Fruit fly (Drosophila melanogaster): Measurements from ENCODE around the gene dmGlut.

Gene dmGlut

DNA sequence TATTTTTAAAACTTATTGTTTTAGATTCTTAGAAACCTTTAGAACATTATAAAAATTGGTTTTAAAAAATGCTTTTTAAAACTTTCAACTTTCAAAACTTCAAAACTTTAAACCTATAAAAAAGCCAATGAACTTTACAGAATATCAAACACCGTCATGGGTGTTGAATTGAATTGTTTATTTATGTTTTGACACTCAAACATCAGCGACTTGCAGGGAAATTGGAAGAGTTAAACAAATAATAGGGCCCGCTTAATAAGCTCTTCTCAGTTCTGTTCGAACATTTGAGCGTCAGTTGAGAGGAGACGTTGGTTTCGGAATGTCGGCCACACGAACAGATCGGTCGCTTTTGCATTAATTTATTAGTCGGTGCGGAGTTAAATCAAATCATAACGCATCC is 21.9 kb downstream of the dmGlut start, which contains the start of gene PLCXD:
PLCXD (plus strand) TSS at position 286 of the 400 bp plus-strand sequence.
- TF ChIP-seq toe (GFP tag; optimal IDR thresholded peaks at IDR 0.05) (no peak), Crg-1 (GFP tag; optimal IDR thresholded peaks at IDR 0.05) (no peak), pad (GFP tag; optimal IDR thresholded peaks at IDR 0.05) (no peak), CG7101 (tag; optimal IDR thresholded peaks at IDR 0.05) (no peak), CG11617 (GFP tag; optimal IDR thresholded peaks at IDR 0.05) (no peak), CG14711 (tag; optimal IDR thresholded peaks at IDR 0.05) (no peak), tj (GFP tag; optimal IDR thresholded peaks at IDR 0.05) (no peak), CG5204 (GFP tag; optimal IDR thresholded peaks at IDR 0.05) (no peak), cic (GFP tag; optimal IDR thresholded peaks at IDR 0.05) (no peak), Mnt (GFP tag; optimal IDR thresholded peaks at IDR 0.05) (no peak), cnc (optimal IDR thresholded peaks at IDR 0.05) (no peak), CG1620 (GFP tag; optimal IDR thresholded peaks at IDR 0.05) (no peak), kay (GFP tag; ENCODE audit: borderline replicate concordance) (no peak), ovo (GFP tag; optimal IDR thresholded peaks at IDR 0.05) (no peak), bab1 (GFP tag; optimal IDR thresholded peaks at IDR 0.05) (no peak), Clk (GFP tag; optimal IDR thresholded peaks at IDR 0.05) (no peak), Hr96 (GFP tag; optimal IDR thresholded peaks at IDR 0.05) (no peak), CG12768 (GFP tag; optimal IDR thresholded peaks at IDR 0.05) (no peak), CG7045 (GFP tag; optimal IDR thresholded peaks at IDR 0.05) (no peak), CG33017 (tag; optimal IDR thresholded peaks at IDR 0.05) (no peak)

DNA sequence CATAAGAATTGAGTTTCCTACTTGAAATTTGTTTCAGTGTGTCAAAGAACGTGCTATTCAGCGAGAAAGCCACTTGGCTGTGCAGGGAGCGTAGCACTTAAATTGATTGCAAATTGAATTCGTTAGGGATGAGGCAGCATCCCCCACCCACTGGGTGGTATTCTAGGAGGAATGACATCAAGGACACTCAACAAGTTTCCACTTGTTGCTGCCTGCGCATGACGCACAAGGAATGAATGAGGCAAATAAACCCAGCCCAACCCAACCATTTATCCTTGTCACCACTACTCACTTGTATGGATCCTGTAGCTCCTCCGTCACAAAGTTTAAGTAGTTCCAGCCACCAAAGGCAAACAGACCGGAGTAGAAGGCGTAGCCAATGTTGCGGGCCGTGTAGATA is 26.1 kb downstream of the dmGlut start:
- TF ChIP-seq Crg-1 (GFP tag; optimal IDR thresholded peaks at IDR 0.05), result no peak
- no peak for TF ChIP-seq CG5204 (GFP tag; optimal IDR thresholded peaks at IDR 0.05)
- no peak for TF ChIP-seq cic (GFP tag; optimal IDR thresholded peaks at IDR 0.05)
- no peak for TF ChIP-seq CG11617 (GFP tag; optimal IDR thresholded peaks at IDR 0.05)
- no peak for TF ChIP-seq Hr96 (GFP tag; optimal IDR thresholded peaks at IDR 0.05)
- no peak for TF ChIP-seq cnc (optimal IDR thresholded peaks at IDR 0.05)
- no peak for TF ChIP-seq kay (GFP tag; ENCODE audit: borderline replicate concordance)
- TF ChIP-seq CG14711 (tag; optimal IDR thresholded peaks at IDR 0.05), result no peak
- no peak for TF ChIP-seq pad (GFP tag; optimal IDR thresholded peaks at IDR 0.05)
- no peak for TF ChIP-seq CG33017 (tag; optimal IDR thresholded peaks at IDR 0.05)
- no peak for TF ChIP-seq toe (GFP tag; optimal IDR thresholded peaks at IDR 0.05)
- TF ChIP-seq bab1 (GFP tag; optimal IDR thresholded peaks at IDR 0.05), result no peak
- no peak for TF ChIP-seq CG7101 (tag; optimal IDR thresholded peaks at IDR 0.05)
- TF ChIP-seq Mnt (GFP tag; optimal IDR thresholded peaks at IDR 0.05), result no peak
- no peak for TF ChIP-seq CG12768 (GFP tag; optimal IDR thresholded peaks at IDR 0.05)
- no peak for TF ChIP-seq CG7045 (GFP tag; optimal IDR thresholded peaks at IDR 0.05)

DNA sequence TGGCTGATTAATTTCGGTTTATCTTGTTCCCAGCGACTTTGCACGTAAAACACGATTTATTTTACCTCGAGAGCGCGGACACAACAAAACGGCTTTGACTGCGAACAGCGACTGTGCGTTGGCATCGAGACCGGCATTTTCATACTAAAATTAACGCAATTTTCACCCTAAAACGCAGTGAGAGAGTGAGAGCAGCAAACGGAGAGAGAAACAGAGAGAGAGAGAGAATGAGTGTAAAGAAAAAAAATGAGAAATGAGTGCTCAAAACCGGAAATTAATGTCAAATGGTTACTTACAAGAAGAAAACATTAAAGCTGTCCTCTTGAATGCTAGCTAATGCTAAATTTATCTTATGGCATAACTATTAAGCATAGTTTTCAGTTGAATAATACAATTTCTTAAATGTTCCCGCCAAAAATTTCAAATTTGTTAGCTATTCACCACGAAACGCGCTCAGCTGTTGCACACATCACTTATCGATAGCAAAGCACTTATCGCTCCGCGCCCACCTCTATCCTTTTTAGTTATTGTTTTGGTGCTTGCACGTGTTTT is 28.7 kb downstream of the dmGlut start, which contains the start of the genes JhI-21, RpL7-like and CG34164:
JhI-21 (minus strand) TSS at position 206 of the 552 bp plus-strand sequence.
RpL7-like (plus strand) TSS at position 490 of the 552 bp plus-strand sequence.
CG34164 (plus strand) TSS at position 512 of the 552 bp plus-strand sequence.
- TF ChIP-seq CG11617 (GFP tag; optimal IDR thresholded peaks at IDR 0.05), result no peak
- TF ChIP-seq CG14711 (tag; optimal IDR thresholded peaks at IDR 0.05), result no peak
- peak; percentile 4 for TF ChIP-seq CG12768 (GFP tag; optimal IDR thresholded peaks at IDR 0.05)
- no peak for TF ChIP-seq cic (GFP tag; optimal IDR thresholded peaks at IDR 0.05)
- TF ChIP-seq Clk (GFP tag; optimal IDR thresholded peaks at IDR 0.05), result no peak
- TF ChIP-seq bab1 (GFP tag; optimal IDR thresholded peaks at IDR 0.05), result no peak
- no peak for TF ChIP-seq CG5204 (GFP tag; optimal IDR thresholded peaks at IDR 0.05)
- peak; percentile 57 for TF ChIP-seq tj (GFP tag; optimal IDR thresholded peaks at IDR 0.05)
- peak; percentile 87 for TF ChIP-seq Mnt (GFP tag; optimal IDR thresholded peaks at IDR 0.05)

DNA sequence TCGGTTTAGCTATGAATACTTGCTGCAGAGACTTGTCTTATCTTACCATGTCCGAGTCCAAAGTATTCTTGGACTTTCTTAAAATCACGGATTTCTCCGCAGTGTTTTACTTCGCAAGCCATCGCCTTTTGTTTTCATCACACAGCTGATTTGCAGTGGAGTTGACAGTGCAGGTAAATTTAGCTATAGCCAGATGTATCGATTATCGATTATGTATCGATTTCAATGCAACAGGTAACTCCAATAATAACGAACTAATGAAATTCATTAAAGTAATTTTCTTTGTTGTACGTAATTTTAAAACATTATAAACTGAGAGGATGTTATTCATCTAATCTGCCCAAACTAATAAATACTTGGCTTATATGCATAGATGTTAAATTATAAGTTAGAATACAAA is 35.8 kb downstream of the dmGlut start, which contains the start of gene Rab3-GAP:
Rab3-GAP (minus strand) TSS at position 150 of the 400 bp plus-strand sequence.
- TF ChIP-seq bab1 (GFP tag; optimal IDR thresholded peaks at IDR 0.05), result peak; percentile 47
- no peak for TF ChIP-seq cnc (optimal IDR thresholded peaks at IDR 0.05)
- peak; percentile 20 for TF ChIP-seq CG11617 (GFP tag; optimal IDR thresholded peaks at IDR 0.05)
- TF ChIP-seq CG14711 (tag; optimal IDR thresholded peaks at IDR 0.05), result peak; percentile 29
- peak; percentile 13 for TF ChIP-seq CG7101 (tag; optimal IDR thresholded peaks at IDR 0.05)

- TF ChIP-seq CG1620 (GFP tag; optimal IDR thresholded peaks at IDR 0.05) (no peak), Clk (GFP tag; optimal IDR thresholded peaks at IDR 0.05) (no peak), CG14711 (tag; optimal IDR thresholded peaks at IDR 0.05) (peak; percentile 34), toe (GFP tag; optimal IDR thresholded peaks at IDR 0.05) (no peak), CG7045 (GFP tag; optimal IDR thresholded peaks at IDR 0.05) (peak; percentile 19), kay (GFP tag; ENCODE audit: borderline replicate concordance) (no peak), ovo (GFP tag; optimal IDR thresholded peaks at IDR 0.05) (no peak), CG12768 (GFP tag; optimal IDR thresholded peaks at IDR 0.05) (peak; percentile 15), CG7101 (tag; optimal IDR thresholded peaks at IDR 0.05) (peak; percentile 51), Crg-1 (GFP tag; optimal IDR thresholded peaks at IDR 0.05) (no peak), tj (GFP tag; optimal IDR thresholded peaks at IDR 0.05) (no peak), CG11617 (GFP tag; optimal IDR thresholded peaks at IDR 0.05) (peak; percentile 29), CG33017 (tag; optimal IDR thresholded peaks at IDR 0.05) (peak; percentile 64), cic (GFP tag; optimal IDR thresholded peaks at IDR 0.05) (no peak), Mnt (GFP tag; optimal IDR thresholded peaks at IDR 0.05) (no peak), cnc (optimal IDR thresholded peaks at IDR 0.05) (no peak), bab1 (GFP tag; optimal IDR thresholded peaks at IDR 0.05) (no peak), pad (GFP tag; optimal IDR thresholded peaks at IDR 0.05) (no peak), Hr96 (GFP tag; optimal IDR thresholded peaks at IDR 0.05) (no peak), CG5204 (GFP tag; optimal IDR thresholded peaks at IDR 0.05) (no peak)
Observed at dm6 chr2L:12065683-12066386, 38.6 kb downstream of the dmGlut start.
